Fruit fly (Drosophila melanogaster) whole organism, embryonic: ENCODE data around the gene Sgp.

ENCODE experiments used
- Asciz ChIP-seq: fragments of 200-800 bp; sonication (Bioruptor generic); optimal IDR thresholded peaks from 2 replicates; lab custom pipeline; 2017; ENCODE audit warnings: missing biosample characterization, mild to moderate bottlenecking, missing genetic modification characterization, missing genetic modification reagents
- B-H2 ChIP-seq: fragments of 200-800 bp; sonication (Bioruptor generic); optimal IDR thresholded peaks from 2 replicates; lab custom pipeline; 2018; ENCODE audit warnings: missing biosample characterization, mild to moderate bottlenecking, missing genetic modification characterization
- CG1024 ChIP-seq: fragments of 200-800 bp; sonication (Bioruptor generic); IDR thresholded peaks from 2 replicates; pipeline ENCODE4 v1.3.6; 2022; ENCODE audit warnings: missing biosample characterization, missing genetic modification characterization
- CG10565 ChIP-seq: fragments of 200-800 bp; sonication (Bioruptor generic); optimal IDR thresholded peaks from 3 replicates; lab custom pipeline; 2016; ENCODE audit warnings: missing biosample characterization, mild to moderate bottlenecking, missing genetic modification characterization
- CG10959 ChIP-seq: fragments of 200-800 bp; sonication (Bioruptor generic); IDR thresholded peaks from 2 replicates; pipeline ENCODE4 v1.3.6; 2022; ENCODE audit warnings: missing biosample characterization, missing genetic modification characterization
- CG11695 ChIP-seq: fragments of 200-800 bp; sonication (Bioruptor generic); IDR thresholded peaks from 3 replicates; pipeline ENCODE4 v1.3.6; 2022; ENCODE audit warnings: missing biosample characterization, missing genetic modification characterization
- CG12071 ChIP-seq: fragments of 200-800 bp; sonication (Bioruptor generic); optimal IDR thresholded peaks from 3 replicates; lab custom pipeline; 2018; ENCODE audit warnings: missing biosample characterization, mild to moderate bottlenecking, missing genetic modification characterization
- CG12659 ChIP-seq: fragments of 200-800 bp; sonication (Bioruptor generic); optimal IDR thresholded peaks from 3 replicates; lab custom pipeline; 2017; ENCODE audit warnings: mild to moderate bottlenecking, missing biosample characterization, missing genetic modification reagents, missing genetic modification characterization
- CG14860 ChIP-seq: fragments of 200-800 bp; sonication (Bioruptor generic); IDR thresholded peaks from 3 replicates; pipeline ENCODE4 v1.3.6; 2022; ENCODE audit warnings: missing biosample characterization, missing genetic modification characterization; ENCODE audit not compliant: partially characterized antibody
- CG16863 ChIP-seq: fragments of 200-800 bp; sonication (Bioruptor generic); optimal IDR thresholded peaks from 3 replicates; lab custom pipeline; 2016; ENCODE audit warnings: missing biosample characterization, missing genetic modification characterization
- CG17359 ChIP-seq: fragments of 200-800 bp; sonication (Bioruptor generic); optimal IDR thresholded peaks from 3 replicates; lab custom pipeline; 2018; ENCODE audit warnings: missing biosample characterization, mild to moderate bottlenecking, missing genetic modification characterization, moderate library complexity
- CG17361 ChIP-seq: fragments of 200-800 bp; sonication (Bioruptor generic); IDR thresholded peaks from 3 replicates; pipeline ENCODE4 v1.3.6; 2022; ENCODE audit warnings: missing biosample characterization, missing genetic modification characterization
- CG17802 ChIP-seq: fragments of 200-800 bp; sonication (Bioruptor generic); optimal IDR thresholded peaks from 2 replicates; lab custom pipeline; 2018; ENCODE audit warnings: missing biosample characterization, mild to moderate bottlenecking, missing genetic modification characterization, moderate library complexity
- CG17912 ChIP-seq: fragments of 200-800 bp; sonication (Bioruptor generic); optimal IDR thresholded peaks from 2 replicates; lab custom pipeline; 2018; ENCODE audit warnings: missing biosample characterization, mild to moderate bottlenecking, missing genetic modification characterization
- CG30431 ChIP-seq: fragments of 200-800 bp; sonication (Bioruptor generic); optimal IDR thresholded peaks from 2 replicates; lab custom pipeline; 2017; ENCODE audit warnings: missing biosample characterization, missing genetic modification characterization
- CG31365 ChIP-seq: fragments of 200-800 bp; sonication (Bioruptor generic); optimal IDR thresholded peaks from 2 replicates; lab custom pipeline; 2018; ENCODE audit warnings: missing biosample characterization, mild to moderate bottlenecking, missing genetic modification characterization
- CG33213 ChIP-seq: fragments of 200-800 bp; sonication (Bioruptor generic); optimal IDR thresholded peaks from 3 replicates; lab custom pipeline; 2016; ENCODE audit warnings: missing biosample characterization, missing genetic modification characterization
- CG34376 ChIP-seq: fragments of 200-800 bp; sonication (Bioruptor generic); optimal IDR thresholded peaks from 2 replicates; lab custom pipeline; 2018; ENCODE audit warnings: missing biosample characterization, mild to moderate bottlenecking, missing genetic modification characterization
- CG4820 ChIP-seq: fragments of 200-800 bp; sonication (Bioruptor generic); optimal IDR thresholded peaks from 3 replicates; lab custom pipeline; 2016; ENCODE audit warnings: missing biosample characterization, missing genetic modification characterization
- CG6854 ChIP-seq: fragments of 200-800 bp; sonication (Bioruptor generic); optimal IDR thresholded peaks from 3 replicates; lab custom pipeline; 2017; ENCODE audit warnings: missing biosample characterization, mild to moderate bottlenecking, missing genetic modification characterization
- CG8359 ChIP-seq: fragments of 200-800 bp; sonication (Bioruptor generic); optimal IDR thresholded peaks from 2 replicates; lab custom pipeline; 2017; ENCODE audit warnings: missing biosample characterization, mild to moderate bottlenecking, missing genetic modification characterization, borderline replicate concordance
- CG9437 ChIP-seq: fragments of 200-800 bp; sonication (Bioruptor generic); optimal IDR thresholded peaks from 2 replicates; lab custom pipeline; 2018; ENCODE audit warnings: missing biosample characterization, mild to moderate bottlenecking, missing genetic modification characterization
- CG9727 ChIP-seq: fragments of 200-800 bp; sonication (Bioruptor generic); optimal IDR thresholded peaks from 3 replicates; lab custom pipeline; 2017; ENCODE audit warnings: missing biosample characterization, mild to moderate bottlenecking, missing genetic modification characterization
- CG9817 ChIP-seq: fragments of 200-800 bp; sonication (Bioruptor generic); optimal IDR thresholded peaks from 2 replicates; lab custom pipeline; 2018; ENCODE audit warnings: missing biosample characterization, mild to moderate bottlenecking, missing genetic modification characterization, moderate library complexity
- CG9932 ChIP-seq: fragments of 200-800 bp; sonication (Bioruptor generic); IDR thresholded peaks from 2 replicates; pipeline ENCODE4 v1.3.6; 2022; ENCODE audit warnings: missing biosample characterization, missing genetic modification characterization
- CTCF ChIP-seq: fragments of 200-800 bp; sonication (Bioruptor generic); optimal IDR thresholded peaks from 2 replicates; lab custom pipeline; 2017; ENCODE audit warnings: missing biosample characterization, mild to moderate bottlenecking, missing genetic modification characterization, moderate library complexity
- Chrac-16 ChIP-seq: fragments of 200-800 bp; sonication (Bioruptor generic); optimal IDR thresholded peaks from 3 replicates; lab custom pipeline; 2016; ENCODE audit warnings: missing biosample characterization, missing genetic modification characterization
- Deaf1 ChIP-seq: fragments of 200-800 bp; optimal IDR thresholded peaks from 3 replicates; lab custom pipeline; 2019; ENCODE audit warnings: missing biosample characterization, mild to moderate bottlenecking, missing genetic modification characterization, moderate library complexity
- HLHmδ ChIP-seq: fragments of 200-800 bp; sonication (Bioruptor generic); optimal IDR thresholded peaks from 2 replicates; lab custom pipeline; 2018; ENCODE audit warnings: missing biosample characterization, mild to moderate bottlenecking, missing genetic modification characterization, moderate library complexity
- Hsf ChIP-seq: fragments of 200-800 bp; sonication (Bioruptor generic); optimal IDR thresholded peaks from 3 replicates; lab custom pipeline; 2016; ENCODE audit warnings: missing biosample characterization, missing genetic modification characterization
- Max ChIP-seq: fragments of 200-800 bp; sonication (Bioruptor generic); optimal IDR thresholded peaks from 2 replicates; lab custom pipeline; 2016; ENCODE audit warnings: missing biosample characterization, mild to moderate bottlenecking, missing genetic modification characterization
- Med ChIP-seq: fragments of 200-800 bp; sonication (Bioruptor generic); peaks from one replicate; lab custom pipeline; 2016; ENCODE audit warnings: missing biosample characterization, missing genetic modification characterization, mild to moderate bottlenecking, inconsistent platforms, moderate library complexity
- Ptx1 ChIP-seq: fragments of 200-800 bp; sonication (Bioruptor generic); IDR thresholded peaks from 2 replicates; pipeline ENCODE4 v1.3.6; 2022; ENCODE audit warnings: missing biosample characterization, missing genetic modification characterization
- Sry-β ChIP-seq: fragments of 200-800 bp; sonication (Bioruptor generic); optimal IDR thresholded peaks from 2 replicates; lab custom pipeline; 2018; ENCODE audit warnings: missing biosample characterization, mild to moderate bottlenecking, missing genetic modification characterization, moderate library complexity
- Trl ChIP-seq, 3 experiments: fragments of >200 bp in 2 of 3; fragments of 200-800 bp in 1 of 3; sonication (Bioruptor generic) in 1 of 3; optimal IDR thresholded peaks; 2 replicates in 1 of 3; 3 replicates in 2 of 3; lab custom pipeline; 2016 to 2017; ENCODE audit warnings: missing biosample characterization in 1 of 3, missing genetic modification characterization in 1 of 3
- ap ChIP-seq: fragments of 200-800 bp; sonication (Bioruptor generic); IDR thresholded peaks from 2 replicates; pipeline ENCODE4 v1.3.6; 2022; ENCODE audit warnings: missing biosample characterization, missing genetic modification characterization
- ase ChIP-seq: fragments of 200-800 bp; sonication (Bioruptor generic); IDR thresholded peaks from 3 replicates; pipeline ENCODE4 v1.3.6; 2022; ENCODE audit warnings: missing biosample characterization, missing genetic modification characterization
- dan ChIP-seq: fragments of 200-800 bp; sonication (Bioruptor generic); IDR thresholded peaks from 2 replicates; pipeline ENCODE4 v1.3.6; 2022; ENCODE audit warnings: missing biosample characterization, missing genetic modification characterization
- emc ChIP-seq: fragments of 200-800 bp; sonication (Bioruptor generic); optimal IDR thresholded peaks from 2 replicates; lab custom pipeline; 2016; ENCODE audit warnings: missing biosample characterization, missing genetic modification characterization
- ftz-f1 ChIP-seq: fragments of 200-800 bp; sonication (Bioruptor generic); optimal IDR thresholded peaks from 2 replicates; lab custom pipeline; 2016; ENCODE audit warnings: missing biosample characterization, missing genetic modification characterization
- gcm ChIP-seq: fragments of 200-800 bp; sonication (Bioruptor generic); optimal IDR thresholded peaks from 2 replicates; lab custom pipeline; 2019; ENCODE audit warnings: missing biosample characterization, mild to moderate bottlenecking, missing genetic modification characterization, moderate library complexity
- gro ChIP-seq: fragments of 200-800 bp; sonication (Bioruptor generic); optimal IDR thresholded peaks from 2 replicates; lab custom pipeline; 2016; ENCODE audit warnings: missing biosample characterization, missing genetic modification characterization
- hbn ChIP-seq: fragments of 200-800 bp; sonication (Bioruptor generic); IDR thresholded peaks from 2 replicates; pipeline ENCODE4 v1.3.6; 2022; ENCODE audit warnings: missing biosample characterization, missing genetic modification characterization; ENCODE audit not compliant: partially characterized antibody
- hkb ChIP-seq, 2 experiments: fragments of 200-800 bp in 1 of 2; fragments of >200 bp in 1 of 2; sonication (Bioruptor generic) in 1 of 2; IDR thresholded peaks in 1 of 2; optimal IDR thresholded peaks in 1 of 2; 2 replicates each; pipeline versions ENCODE4 v1.3.6 to Lab custom; 2017 to 2022; ENCODE audit warnings: missing biosample characterization in 1 of 2, missing genetic modification characterization in 1 of 2
- lab ChIP-seq: fragments of 200-800 bp; sonication (Bioruptor generic); optimal IDR thresholded peaks from 3 replicates; lab custom pipeline; 2017; ENCODE audit warnings: missing biosample characterization, missing genetic modification characterization, mild to moderate bottlenecking, moderate library complexity, missing genetic modification reagents
- lola ChIP-seq, 3 experiments: fragments of >200 bp in 2 of 3; fragments of 200-800 bp in 1 of 3; sonication (Bioruptor generic) in 1 of 3; optimal IDR thresholded peaks; 2 replicates each; lab custom pipeline; 2017 to 2019; ENCODE audit warnings: missing biosample characterization in 3 of 3, missing genetic modification characterization in 3 of 3, mild to moderate bottlenecking in 1 of 3, moderate library complexity in 1 of 3
- salm ChIP-seq: fragments of 200-800 bp; sonication (Bioruptor generic); optimal IDR thresholded peaks from 2 replicates; lab custom pipeline; 2018; ENCODE audit warnings: missing biosample characterization, mild to moderate bottlenecking, missing genetic modification characterization
- sr ChIP-seq: fragments of 200-800 bp; sonication (Bioruptor generic); IDR thresholded peaks from 3 replicates; pipeline ENCODE4 v1.3.6; 2022; ENCODE audit warnings: missing biosample characterization, missing genetic modification characterization
- trem ChIP-seq: fragments of 200-800 bp; optimal IDR thresholded peaks from 3 replicates; lab custom pipeline; 2019; ENCODE audit warnings: missing biosample characterization, mild to moderate bottlenecking, missing genetic modification characterization, moderate library complexity
- wdn ChIP-seq: fragments of 200-800 bp; sonication (Bioruptor generic); IDR thresholded peaks from 2 replicates; pipeline ENCODE4 v1.3.6; 2022; ENCODE audit warnings: missing biosample characterization, missing genetic modification characterization
- wek ChIP-seq: fragments of 200-800 bp; sonication (Bioruptor generic); optimal IDR thresholded peaks from 3 replicates; lab custom pipeline; 2018; ENCODE audit warnings: missing biosample characterization, mild to moderate bottlenecking, missing genetic modification characterization, moderate library complexity

Sgp gene

dm6 chr2L:8543102-8543501, 23.6 kb downstream of the Sgp start (continued):
- TF ChIP-seq CG10565 (GFP tag; lab: Kevin White, UChicago) = no peak
- no peak for TF ChIP-seq ap (GFP tag; lab: Robert Waterston, UW)
- TF ChIP-seq emc (GFP tag; lab: Kevin White, UChicago) = no peak
- TF ChIP-seq Chrac-16 (GFP tag; lab: Kevin White, UChicago) = no peak
- TF ChIP-seq hkb (optimal IDR thresholded peaks at IDR 0.05; lab: Kevin White, UChicago) = no peak
- no peak for TF ChIP-seq hkb (GFP tag; IDR thresholded peaks at IDR 0.05; lab: Robert Waterston, UW)
- no peak for TF ChIP-seq CG17912 (GFP tag; lab: Kevin White, UChicago)
- TF ChIP-seq hbn (GFP tag; lab: Robert Waterston, UW) = no peak
- TF ChIP-seq Hsf (GFP tag; lab: Kevin White, UChicago) = no peak
- TF ChIP-seq CG14860 (GFP tag; lab: Robert Waterston, UW) = no peak
- TF ChIP-seq wdn (GFP tag; lab: Robert Waterston, UW) = no peak
- TF ChIP-seq CG9727 (GFP tag; lab: Kevin White, UChicago) = peak; percentile 13
- TF ChIP-seq lola (GFP tag; optimal IDR thresholded peaks at IDR 0.05; lab: Kevin White, UChicago) = no peak
- no peak for TF ChIP-seq lab (GFP tag; lab: Kevin White, UChicago)
- TF ChIP-seq Ptx1 (GFP tag; lab: Robert Waterston, UW) = no peak
- no peak for TF ChIP-seq CG9932
- no peak for TF ChIP-seq CG4820 (GFP tag; lab: Kevin White, UChicago)
- peak; percentile 14 for TF ChIP-seq CG34376
- no peak for TF ChIP-seq CG9817 (tag; lab: Kevin White, UChicago)
- no peak for TF ChIP-seq CG16863 (GFP tag; lab: Kevin White, UChicago)
- TF ChIP-seq sr (GFP tag; lab: Robert Waterston, UW) = no peak
- peak; percentile 31 for TF ChIP-seq Asciz (GFP tag; lab: Kevin White, UChicago)
- TF ChIP-seq ase (GFP tag; lab: Robert Waterston, UW) = no peak
- peak; percentile 38 for TF ChIP-seq CG33213 (GFP tag; lab: Kevin White, UChicago)
- no peak for TF ChIP-seq Deaf1
- no peak for TF ChIP-seq CG17802 (tag; lab: Kevin White, UChicago)
- TF ChIP-seq CG17359 (tag; lab: Kevin White, UChicago) = peak; percentile 15
- TF ChIP-seq salm (tag; lab: Kevin White, UChicago) = no peak
- TF ChIP-seq B-H2 (GFP tag; lab: Kevin White, UChicago) = no peak
- no peak for TF ChIP-seq dan (GFP tag; lab: Robert Waterston, UW)
- no peak for TF ChIP-seq ftz-f1
- TF ChIP-seq CG17361 = no peak
- peak; percentile 34 for TF ChIP-seq CG12659 (GFP tag; lab: Kevin White, UChicago)
- TF ChIP-seq CG6854 (GFP tag; lab: Kevin White, UChicago) = no peak
- no peak for TF ChIP-seq Sry-β (GFP tag; lab: Kevin White, UChicago)
- TF ChIP-seq CTCF (GFP tag; lab: Kevin White, UChicago) = no peak
- peak; percentile 44 for TF ChIP-seq wek (GFP tag; lab: Kevin White, UChicago)
- no peak for TF ChIP-seq CG12071
- TF ChIP-seq CG8359 (GFP tag; lab: Kevin White, UChicago) = no peak
- no peak for TF ChIP-seq CG10959
- TF ChIP-seq gcm (GFP tag; lab: Kevin White, UChicago) = peak; percentile 6
- TF ChIP-seq CG30431 (GFP tag; lab: Kevin White, UChicago) = no peak
- peak; percentile 76 for TF ChIP-seq Med (GFP tag; lab: Kevin White, UChicago)
- TF ChIP-seq CG11695 (GFP tag; lab: Robert Waterston, UW) = no peak
- no peak for TF ChIP-seq trem (tag; lab: Kevin White, UChicago)
- peak; percentile 71 to 81 for TF ChIP-seq Trl (optimal IDR thresholded peaks at IDR 0.05; lab: Kevin White, UChicago)
- TF ChIP-seq Trl (GFP tag; optimal IDR thresholded peaks at IDR 0.05; lab: Kevin White, UChicago) = peak; percentile 40
- peak; percentile 92 for TF ChIP-seq HLHmδ (GFP tag; lab: Kevin White, UChicago)
- TF ChIP-seq Max (GFP tag; lab: Kevin White, UChicago) = no peak
- no peak for TF ChIP-seq gro (GFP tag; lab: Kevin White, UChicago)
- TF ChIP-seq CG1024 (GFP tag; lab: Robert Waterston, UW) = no peak
- TF ChIP-seq CG31365 (tag; lab: Kevin White, UChicago) = no peak
- no peak for TF ChIP-seq CG9437
